Worm (Caenorhabditis elegans) whole organism, midembryonic: ENCODE measurements around the gene srz-82.

ENCODE experiments used
- T22C8.4 ChIP-seq: fragments of 200-800 bp; sonication (Bioruptor generic); IDR thresholded peaks from 2 replicates; pipeline ENCODE4 v1.3.6; 2022; ENCODE audit warnings: missing genetic modification characterization, missing compliant biosample characterization
- flt-1 ChIP-seq: fragments of 200-800 bp; sonication (Bioruptor generic); IDR thresholded peaks from 2 replicates; pipeline ENCODE4 v1.3.6; 2022; ENCODE audit warnings: missing genetic modification characterization, missing compliant biosample characterization
- klf-2 ChIP-seq: fragments of 200-800 bp; sonication (Bioruptor generic); conservative IDR thresholded peaks from 2 replicates; pipeline ENCODE4 v1.3.6; 2022; ENCODE audit warnings: missing genetic modification reagents, missing genetic modification characterization, missing compliant biosample characterization
- med-1 ChIP-seq: sonication (generic microtip); optimal IDR thresholded peaks from 2 replicates; lab custom pipeline; 2017; ENCODE audit warnings: missing genetic modification characterization, mild to moderate bottlenecking, missing compliant biosample characterization, antibody characterized with exemption, missing genetic modification reagents; ENCODE audit not compliant: insufficient read depth
- ref-1 ChIP-seq: fragments of 200-800 bp; sonication (Bioruptor generic); conservative IDR thresholded peaks from 2 replicates; pipeline ENCODE4 v1.3.6; 2022; ENCODE audit warnings: missing genetic modification reagents, missing genetic modification characterization, missing compliant biosample characterization
- tab-1 ChIP-seq: fragments of 200-800 bp; sonication (Bioruptor generic); IDR thresholded peaks from 2 replicates; pipeline ENCODE4 v1.3.6; 2022; ENCODE audit warnings: missing genetic modification characterization, missing compliant biosample characterization
- ztf-23 ChIP-seq: fragments of 200-800 bp; sonication (Bioruptor generic); IDR thresholded peaks from 2 replicates; pipeline ENCODE4 v1.3.6; 2022; ENCODE audit warnings: missing genetic modification reagents, missing genetic modification characterization, missing compliant biosample characterization
- ztf-29 ChIP-seq: fragments of 200-800 bp; sonication (Bioruptor generic); IDR thresholded peaks from 2 replicates; pipeline ENCODE4 v1.3.6; 2022; ENCODE audit warnings: missing genetic modification reagents, missing genetic modification characterization, missing compliant biosample characterization

- TF ChIP-seq T22C8.4, result no peak
- TF ChIP-seq ref-1, result no peak
- TF ChIP-seq ztf-29 (GFP tag; lab: Robert Waterston, UW), result no peak
- no peak for TF ChIP-seq flt-1 (GFP tag; lab: Robert Waterston, UW)
- TF ChIP-seq tab-1 (GFP tag; lab: Robert Waterston, UW), result no peak
- TF ChIP-seq med-1 (GFP tag; lab: Kevin White, UChicago), result no peak
- no peak for TF ChIP-seq klf-2
- no peak for TF ChIP-seq ztf-23 (GFP tag; lab: Robert Waterston, UW)
Measured at ce11 chrIV:3532167-3532566, 49.5 kb downstream of the srz-82 start, which contains the start of gene M57.1.
